Worm (Caenorhabditis elegans): ENCODE data around the gene ZK688.9.

ZK688.9 gene

ce11 chrIII:7854494-7855184 is 28.2 kb downstream of the ZK688.9 start, which contains the start of gene rpl-35 (continued):
- peak; percentile 20 for TF ChIP-seq unc-39 (tag; optimal IDR thresholded peaks at IDR 0.05)
- peak; percentile 98 for TF ChIP-seq ceh-82 (tag; optimal IDR thresholded peaks at IDR 0.05)
- TF ChIP-seq nhr-6 (tag; optimal IDR thresholded peaks at IDR 0.05), result peak; percentile 100
- TF ChIP-seq ztf-1 (GFP tag; conservative IDR thresholded peaks at IDR 0.05), result 0 out of 2 replicates have a peak, but pooled peaks have one; percentile 86

ce11 chrIII:7848173-7848572 is 34.6 kb downstream of the ZK688.9 start:
- TF ChIP-seq ztf-1 (GFP tag; conservative IDR thresholded peaks at IDR 0.05) (no peak), unc-55 (GFP tag; optimal IDR thresholded peaks at IDR 0.05) (no peak), dmd-4 (tag; optimal IDR thresholded peaks at IDR 0.05) (no peak), ceh-82 (tag; optimal IDR thresholded peaks at IDR 0.05) (no peak), nhr-12 (tag; optimal IDR thresholded peaks at IDR 0.05) (no peak), sma-9 (GFP tag; optimal IDR thresholded peaks at IDR 0.05) (peak; percentile 9), sma-9 (tag; optimal IDR thresholded peaks at IDR 0.05) (no peak), nhr-11 (tag; optimal IDR thresholded peaks at IDR 0.05) (no peak), mbf-1 (tag; optimal IDR thresholded peaks at IDR 0.05) (no peak), fos-1 (tag; optimal IDR thresholded peaks at IDR 0.05) (no peak), ama-1 (optimal IDR thresholded peaks at IDR 0.05) (no peak), sma-3 (GFP tag; optimal IDR thresholded peaks at IDR 0.05) (no peak), unc-62 (GFP tag; optimal IDR thresholded peaks at IDR 0.05) (no peak), egl-27 (tag; optimal IDR thresholded peaks at IDR 0.05) (no peak), elt-3 (tag; optimal IDR thresholded peaks at IDR 0.05) (no peak), ZK546.5 (tag; optimal IDR thresholded peaks at IDR 0.05) (no peak), nhr-10 (tag; optimal IDR thresholded peaks at IDR 0.05) (no peak), nhr-21 (tag; optimal IDR thresholded peaks at IDR 0.05) (no peak), nhr-77 (tag; optimal IDR thresholded peaks at IDR 0.05) (no peak), elt-1 (tag; optimal IDR thresholded peaks at IDR 0.05) (no peak), ztf-4 (tag; optimal IDR thresholded peaks at IDR 0.05) (no peak), snpc-4 (tag; optimal IDR thresholded peaks at IDR 0.05) (no peak), C34F6.9 (tag; optimal IDR thresholded peaks at IDR 0.05) (peak; percentile 50), skn-1 (tag; optimal IDR thresholded peaks at IDR 0.05) (no peak), peb-1 (tag; optimal IDR thresholded peaks at IDR 0.05) (no peak), sem-4 (tag; optimal IDR thresholded peaks at IDR 0.05) (no peak), ztf-11 (tag; optimal IDR thresholded peaks at IDR 0.05) (no peak), nhr-23 (tag; optimal IDR thresholded peaks at IDR 0.05) (no peak), nhr-6 (tag; optimal IDR thresholded peaks at IDR 0.05) (no peak), blmp-1 (tag; optimal IDR thresholded peaks at IDR 0.05; ENCODE audit: insufficient read depth) (no peak), lin-39 (tag; optimal IDR thresholded peaks at IDR 0.05) (peak; percentile 25), F13H6.1 (tag; optimal IDR thresholded peaks at IDR 0.05) (no peak), Y55F3AM.14 (GFP tag; optimal IDR thresholded peaks at IDR 0.05) (no peak), lsy-2 (tag; optimal IDR thresholded peaks at IDR 0.05) (peak in 1 of 2 experiments; percentile 17), nhr-129 (tag; optimal IDR thresholded peaks at IDR 0.05) (peak; percentile 31), lin-13 (GFP tag; optimal IDR thresholded peaks at IDR 0.05) (no peak)

ce11 chrIII:7843536-7843935 is 39.3 kb downstream of the ZK688.9 start, which contains the start of gene ZK652.8:
TSS of gene ZK652.8 (minus strand) at chrIII:7843636.
- TF ChIP-seq nhr-12 (tag; optimal IDR thresholded peaks at IDR 0.05), result no peak
- TF ChIP-seq nhr-23 (tag; optimal IDR thresholded peaks at IDR 0.05), result no peak
- TF ChIP-seq nhr-237 (tag; optimal IDR thresholded peaks at IDR 0.05), result no peak
- no peak for TF ChIP-seq nhr-6 (tag; optimal IDR thresholded peaks at IDR 0.05)
- TF ChIP-seq ztf-11 (tag; optimal IDR thresholded peaks at IDR 0.05), result no peak
- TF ChIP-seq skn-1 (tag; optimal IDR thresholded peaks at IDR 0.05), result no peak
- TF ChIP-seq Y55F3AM.14 (GFP tag; optimal IDR thresholded peaks at IDR 0.05), result no peak
- TF ChIP-seq nhr-11 (tag; optimal IDR thresholded peaks at IDR 0.05), result no peak
- no peak for TF ChIP-seq nhr-77 (tag; optimal IDR thresholded peaks at IDR 0.05)
- no peak for TF ChIP-seq alr-1 (tag; optimal IDR thresholded peaks at IDR 0.05)
- TF ChIP-seq ceh-16 (tag; optimal IDR thresholded peaks at IDR 0.05), result no peak
- TF ChIP-seq dmd-4 (tag; optimal IDR thresholded peaks at IDR 0.05), result no peak

Measured in whole organism, L2 larva.